Worm (Caenorhabditis elegans) whole organism, young adult: ENCODE measurements around the gene nstp-3.

Experiments
- C06A6.2 ChIP-seq: fragments of 200-800 bp; sonication (Bioruptor generic); conservative IDR thresholded peaks from 2 replicates; pipeline ENCODE4 v1.3.6; 2022; ENCODE audit warnings: missing genetic modification characterization, missing compliant biosample characterization
- F22D6.2 ChIP-seq: sonication (generic microtip); optimal IDR thresholded peaks from 2 replicates; lab custom pipeline; 2016; ENCODE audit warnings: mild to moderate bottlenecking, missing genetic modification characterization, missing compliant biosample characterization
- F39B2.1 ChIP-seq: fragments of 200-800 bp; sonication (Bioruptor generic); IDR thresholded peaks from 2 replicates; pipeline ENCODE4 v1.3.6; 2022; ENCODE audit warnings: missing genetic modification reagents, missing genetic modification characterization, missing compliant biosample characterization
- F55B11.4 ChIP-seq: sonication (generic microtip); optimal IDR thresholded peaks from 2 replicates; lab custom pipeline; 2016; ENCODE audit warnings: missing compliant biosample characterization, missing genetic modification characterization, borderline replicate concordance; ENCODE audit not compliant: insufficient read depth
- K11D2.4 ChIP-seq: fragments of 200-800 bp; sonication (Bioruptor generic); IDR thresholded peaks from 2 replicates; pipeline ENCODE4 v1.3.6; 2022; ENCODE audit warnings: missing genetic modification reagents, missing genetic modification characterization, missing compliant biosample characterization
- K12H6.12 ChIP-seq: fragments of 200-800 bp; sonication (Bioruptor generic); optimal IDR thresholded peaks from 2 replicates; lab custom pipeline; 2018; ENCODE audit warnings: mild to moderate bottlenecking, missing genetic modification characterization, missing compliant biosample characterization
- Y79H2A.3 ChIP-seq: fragments of 200-800 bp; sonication (Bioruptor generic); conservative IDR thresholded peaks from 2 replicates; pipeline ENCODE4 v1.3.6; 2022; ENCODE audit warnings: missing genetic modification reagents, missing genetic modification characterization, missing compliant biosample characterization
- Y95B8A.8 ChIP-seq: fragments of 200-800 bp; sonication (Bioruptor generic); IDR thresholded peaks from 2 replicates; pipeline ENCODE4 v1.3.6; 2022; ENCODE audit warnings: missing genetic modification reagents, missing genetic modification characterization, missing compliant biosample characterization
- ama-1 ChIP-seq, 3 experiments: fragments of 150-350 bp in 1 of 3; sonication (generic microtip) in 2 of 3; optimal IDR thresholded peaks; 2 replicates each; lab custom pipeline; 2014 to 2018; ENCODE audit warnings: missing biosample characterization in 2 of 3, missing genetic modification characterization in 2 of 3, missing genetic modification reagents in 2 of 3
- atf-7 ChIP-seq: sonication (generic microtip); optimal IDR thresholded peaks from 2 replicates; lab custom pipeline; 2017; ENCODE audit warnings: mild to moderate bottlenecking, missing genetic modification characterization, missing compliant biosample characterization
- attf-5 ChIP-seq: fragments of 200-800 bp; sonication (Bioruptor generic); optimal IDR thresholded peaks from 2 replicates; lab custom pipeline; 2018; ENCODE audit warnings: mild to moderate bottlenecking, missing genetic modification characterization, missing compliant biosample characterization
- bed-1 ChIP-seq: fragments of 200-800 bp; sonication (Bioruptor generic); IDR thresholded peaks from 2 replicates; pipeline ENCODE4 v1.3.6; 2022; ENCODE audit warnings: missing genetic modification reagents, missing genetic modification characterization, missing compliant biosample characterization
- ccch-3 ChIP-seq: fragments of 200-800 bp; sonication (Bioruptor generic); optimal IDR thresholded peaks from 2 replicates; lab custom pipeline; 2018; ENCODE audit warnings: mild to moderate bottlenecking, missing genetic modification characterization, missing compliant biosample characterization
- cebp-1 ChIP-seq, 2 experiments: fragments of 200-800 bp in 1 of 2; sonication (Bioruptor generic) in 1 of 2; sonication (generic microtip) in 1 of 2; IDR thresholded peaks in 1 of 2; optimal IDR thresholded peaks in 1 of 2; 2 replicates each; pipeline versions ENCODE4 v1.3.6 to Lab custom; 2017 to 2022; ENCODE audit warnings: missing compliant biosample characterization in 2 of 2, missing genetic modification characterization in 2 of 2, mild to moderate bottlenecking in 1 of 2, missing genetic modification reagents in 1 of 2, moderate library complexity in 1 of 2
- ceh-27 ChIP-seq: fragments of 200-800 bp; sonication (Bioruptor generic); optimal IDR thresholded peaks from 2 replicates; lab custom pipeline; 2018; ENCODE audit warnings: mild to moderate bottlenecking, missing genetic modification characterization, moderate library complexity, missing compliant biosample characterization
- ceh-40 ChIP-seq: fragments of 200-800 bp; sonication (Bioruptor generic); IDR thresholded peaks from 2 replicates; pipeline ENCODE4 v1.3.6; 2022; ENCODE audit warnings: missing genetic modification characterization, missing compliant biosample characterization
- chd-7 ChIP-seq: sonication (generic microtip); optimal IDR thresholded peaks from 2 replicates; lab custom pipeline; 2016; ENCODE audit warnings: mild to moderate bottlenecking, missing genetic modification characterization, moderate library complexity, missing compliant biosample characterization
- die-1 ChIP-seq: sonication (generic microtip); optimal IDR thresholded peaks from 2 replicates; lab custom pipeline; 2016; ENCODE audit warnings: missing genotype, mild to moderate bottlenecking, missing genetic modification characterization, missing compliant biosample characterization
- dpl-1 ChIP-seq: fragments of 150-350 bp; optimal IDR thresholded peaks from 2 replicates; lab custom pipeline; 2014; ENCODE audit warnings: missing biosample characterization, missing genetic modification reagents, missing genetic modification characterization
- egl-44 ChIP-seq: fragments of 200-800 bp; sonication (Bioruptor generic); IDR thresholded peaks from 2 replicates; pipeline ENCODE4 v1.3.6; 2022; ENCODE audit warnings: missing genetic modification reagents, missing genetic modification characterization, missing compliant biosample characterization
- egrh-3 ChIP-seq: fragments of 200-800 bp; sonication (Bioruptor generic); IDR thresholded peaks from 2 replicates; pipeline ENCODE4 v1.3.6; 2022; ENCODE audit warnings: missing genetic modification reagents, missing genetic modification characterization, missing compliant biosample characterization
- him-1 ChIP-seq: sonication (generic microtip); optimal IDR thresholded peaks from 2 replicates; lab custom pipeline; 2016; ENCODE audit warnings: missing genotype, missing genetic modification reagents, missing genetic modification characterization, missing compliant biosample characterization
- hmg-1.2 ChIP-seq: fragments of 200-800 bp; sonication (Bioruptor generic); IDR thresholded peaks from 2 replicates; pipeline ENCODE4 v1.3.6; 2022; ENCODE audit warnings: missing genetic modification reagents, missing genetic modification characterization, missing compliant biosample characterization
- hmg-20 ChIP-seq: fragments of 200-800 bp; sonication (Bioruptor generic); IDR thresholded peaks from 2 replicates; pipeline ENCODE4 v1.3.6; 2022; ENCODE audit warnings: missing genetic modification reagents, missing genetic modification characterization, missing compliant biosample characterization
- lag-1 ChIP-seq: fragments of 200-800 bp; sonication (Bioruptor generic); IDR thresholded peaks from 2 replicates; pipeline ENCODE4 v1.3.6; 2022; ENCODE audit warnings: missing genetic modification reagents, missing genetic modification characterization, missing compliant biosample characterization
- let-526 ChIP-seq: fragments of 200-800 bp; sonication (Bioruptor generic); IDR thresholded peaks from 2 replicates; pipeline ENCODE4 v1.3.6; 2022; ENCODE audit warnings: missing genetic modification reagents, missing genetic modification characterization, missing compliant biosample characterization
- lin-26 ChIP-seq: fragments of 200-800 bp; sonication (Bioruptor generic); IDR thresholded peaks from 2 replicates; pipeline ENCODE4 v1.3.6; 2022; ENCODE audit warnings: missing genetic modification reagents, missing genetic modification characterization, missing compliant biosample characterization
- lin-40 ChIP-seq: sonication (generic microtip); optimal IDR thresholded peaks from 2 replicates; lab custom pipeline; 2016; ENCODE audit warnings: missing genetic modification characterization, mild to moderate bottlenecking, missing compliant biosample characterization, missing genotype, missing genetic modification reagents
- lir-1 ChIP-seq: fragments of 200-800 bp; sonication (Bioruptor generic); conservative IDR thresholded peaks from 2 replicates; pipeline ENCODE4 v1.3.6; 2022; ENCODE audit warnings: missing genetic modification reagents, missing genetic modification characterization, missing compliant biosample characterization
- madf-10 ChIP-seq: sonication (generic microtip); optimal IDR thresholded peaks from 2 replicates; lab custom pipeline; 2016; ENCODE audit warnings: mild to moderate bottlenecking, missing genetic modification characterization, missing compliant biosample characterization
- madf-3 ChIP-seq: fragments of 200-800 bp; sonication (Bioruptor generic); IDR thresholded peaks from 2 replicates; pipeline ENCODE4 v1.3.6; 2022; ENCODE audit warnings: missing genetic modification reagents, missing genetic modification characterization, missing compliant biosample characterization
- madf-8 ChIP-seq: fragments of 200-800 bp; sonication (Bioruptor generic); conservative IDR thresholded peaks from 2 replicates; pipeline ENCODE4 v1.3.6; 2022; ENCODE audit warnings: missing genetic modification reagents, missing genetic modification characterization, missing compliant biosample characterization
- nfya-1 ChIP-seq: sonication (generic microtip); optimal IDR thresholded peaks from 2 replicates; lab custom pipeline; 2017; ENCODE audit warnings: antibody characterized with exemption, missing compliant biosample characterization, missing genetic modification characterization, borderline replicate concordance; ENCODE audit not compliant: insufficient read depth
- nfyb-1 ChIP-seq: fragments of 200-800 bp; sonication (Bioruptor generic); IDR thresholded peaks from 2 replicates; pipeline ENCODE4 v1.3.6; 2022; ENCODE audit warnings: missing genetic modification reagents, missing genetic modification characterization, missing compliant biosample characterization
- nhr-80 ChIP-seq: sonication (generic microtip); optimal IDR thresholded peaks from 2 replicates; lab custom pipeline; 2016; ENCODE audit warnings: missing genetic modification characterization, missing compliant biosample characterization
- pbrm-1 ChIP-seq: fragments of 200-800 bp; sonication (Bioruptor generic); IDR thresholded peaks from 2 replicates; pipeline ENCODE4 v1.3.6; 2022; ENCODE audit warnings: missing genetic modification reagents, missing genetic modification characterization, missing compliant biosample characterization
- rcor-1 ChIP-seq: fragments of 200-800 bp; sonication (Bioruptor generic); IDR thresholded peaks from 2 replicates; pipeline ENCODE4 v1.3.6; 2022; ENCODE audit warnings: missing genetic modification reagents, missing genetic modification characterization, missing compliant biosample characterization
- sdz-38 ChIP-seq: sonication (generic microtip); optimal IDR thresholded peaks from 2 replicates; lab custom pipeline; 2016; ENCODE audit warnings: missing genotype, missing genetic modification characterization, missing compliant biosample characterization
- sea-2 ChIP-seq: fragments of 200-800 bp; sonication (Bioruptor generic); IDR thresholded peaks from 2 replicates; pipeline ENCODE4 v1.3.6; 2022; ENCODE audit warnings: missing genetic modification characterization, missing compliant biosample characterization
- snpc-4 ChIP-seq, 5 experiments: fragments of 150-350 bp in 1 of 5; sonication (generic microtip) in 4 of 5; optimal IDR thresholded peaks; 2 replicates each; lab custom pipeline; 2014 to 2018; ENCODE audit warnings: missing genetic modification characterization in 5 of 5, missing biosample characterization in 3 of 5, antibody characterized with exemption in 2 of 5, mild to moderate bottlenecking in 2 of 5, missing compliant biosample characterization in 2 of 5, missing genotype in 2 of 5, moderate library complexity in 2 of 5, missing genetic modification reagents in 1 of 5
- tlf-1 ChIP-seq: fragments of 200-800 bp; sonication (Bioruptor generic); optimal IDR thresholded peaks from 2 replicates; lab custom pipeline; 2018; ENCODE audit warnings: mild to moderate bottlenecking, missing genetic modification characterization, missing compliant biosample characterization
- ztf-18 ChIP-seq: sonication (generic microtip); optimal IDR thresholded peaks from 2 replicates; lab custom pipeline; 2016; ENCODE audit warnings: missing genotype, mild to moderate bottlenecking, missing genetic modification characterization, missing compliant biosample characterization
- ztf-25 ChIP-seq: fragments of 200-800 bp; sonication (Bioruptor generic); IDR thresholded peaks from 2 replicates; pipeline ENCODE4 v1.3.6; 2022; ENCODE audit warnings: missing genetic modification reagents, missing genetic modification characterization, missing compliant biosample characterization
- ztf-26 ChIP-seq: sonication (generic microtip); optimal IDR thresholded peaks from 2 replicates; lab custom pipeline; 2017; ENCODE audit warnings: missing genetic modification characterization, missing compliant biosample characterization
- ztf-6 ChIP-seq: fragments of 200-800 bp; sonication (Bioruptor generic); IDR thresholded peaks from 2 replicates; pipeline ENCODE4 v1.3.6; 2022; ENCODE audit warnings: missing genetic modification reagents, missing genetic modification characterization, missing compliant biosample characterization

The nstp-3 gene

DNA sequence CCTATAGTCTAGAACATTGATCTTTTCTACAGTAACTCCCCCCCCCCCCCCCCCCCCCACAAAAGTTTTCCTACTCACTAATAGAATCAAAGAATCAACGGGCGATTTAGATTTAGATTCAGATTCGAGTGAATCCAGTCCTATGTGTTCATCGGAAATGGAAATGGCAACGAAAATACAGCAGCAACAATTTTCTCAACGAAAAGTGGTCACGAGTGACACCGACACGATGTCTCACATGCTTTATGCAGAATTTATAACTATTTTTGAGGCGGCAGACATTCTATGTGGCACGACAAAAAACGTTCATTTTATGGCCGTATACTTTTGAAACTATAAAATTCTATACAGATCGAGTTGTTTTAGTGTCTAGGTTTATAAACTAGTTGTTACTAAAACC, 47.1 kb upstream of the nstp-3 start:
- TF ChIP-seq F55B11.4 (tag; lab: Kevin White, UChicago) (no peak), egrh-3 (GFP tag; lab: Robert Waterston, UW) (0 out of 2 replicates have a peak, but pooled peaks have one; percentile 19), nfya-1 (no peak), K11D2.4 (GFP tag; lab: Robert Waterston, UW) (0 out of 2 replicates have a peak, but pooled peaks have one; percentile 17), ceh-40 (GFP tag; lab: Robert Waterston, UW) (no peak), lag-1 (no peak), ztf-18 (no peak), F39B2.1 (GFP tag; lab: Robert Waterston, UW) (no peak)

DNA sequence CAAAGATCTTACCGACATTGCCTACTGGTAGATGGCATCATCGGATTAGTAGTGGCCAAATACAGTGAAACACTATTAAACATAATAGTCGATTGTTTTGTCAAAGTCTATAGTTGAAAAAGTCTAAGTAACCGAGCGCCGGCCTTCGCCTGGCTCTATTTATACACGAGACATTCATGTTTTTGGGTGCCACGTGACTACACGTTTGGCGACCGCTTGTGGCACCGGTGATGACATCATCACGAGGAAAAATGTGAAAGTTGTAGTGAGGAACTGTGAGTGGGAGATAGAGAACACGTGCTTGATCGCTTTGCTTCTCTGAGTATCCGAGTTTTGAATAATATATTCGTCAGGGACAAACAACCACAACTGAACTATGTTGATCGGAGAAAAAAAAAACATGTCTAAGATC, 46.3 kb upstream of the nstp-3 start:
- TF ChIP-seq lin-40 (tag; lab: Kevin White, UChicago) (peak; percentile 74), attf-5 (peak; percentile 36), bed-1 (GFP tag; lab: Robert Waterston, UW) (no peak), hmg-20 (GFP tag; lab: Robert Waterston, UW) (no peak), Y95B8A.8 (GFP tag; lab: Robert Waterston, UW) (peak; percentile 60; the same call in 1 of the 2 replicates), egl-44 (GFP tag; lab: Robert Waterston, UW) (peak; percentile 79), madf-10 (tag; lab: Kevin White, UChicago) (no peak), sdz-38 (no peak), him-1 (tag; lab: Kevin White, UChicago) (no peak), madf-8 (GFP tag; lab: Robert Waterston, UW) (no peak), rcor-1 (GFP tag; lab: Robert Waterston, UW) (peak; percentile 49; the same call in 1 of the 2 replicates), snpc-4 (GFP tag; optimal IDR thresholded peaks at IDR 0.05; lab: Kevin White, UChicago) (no peak), snpc-4 (tag; optimal IDR thresholded peaks at IDR 0.05; lab: Kevin White, UChicago) (peak in 2 of 4 experiments; percentile 26 to 47), ccch-3 (GFP tag; lab: Kevin White, UChicago) (no peak), ama-1 (optimal IDR thresholded peaks at IDR 0.05; lab: Kevin White, UChicago) (peak; percentile 69), ama-1 (GFP tag; optimal IDR thresholded peaks at IDR 0.05; lab: Kevin White, UChicago) (no peak), lin-26 (peak; percentile 52; the same call in 1 of the 2 replicates), pbrm-1 (GFP tag; lab: Robert Waterston, UW) (0 out of 2 replicates have a peak, but pooled peaks have one; percentile 48), ztf-6 (GFP tag; lab: Robert Waterston, UW) (no peak), nfyb-1 (peak; percentile 70), lir-1 (GFP tag; lab: Robert Waterston, UW) (0 out of 2 replicates have a peak, but pooled peaks have one; percentile 23), K12H6.12 (tag; lab: Kevin White, UChicago) (peak; percentile 17), ceh-27 (GFP tag; lab: Kevin White, UChicago) (peak; percentile 58), atf-7 (tag; lab: Kevin White, UChicago) (peak; percentile 64), F22D6.2 (peak; percentile 68), hmg-1.2 (GFP tag; lab: Robert Waterston, UW) (peak; percentile 20; the same call in 1 of the 2 replicates), tlf-1 (peak; percentile 25), madf-3 (GFP tag; lab: Robert Waterston, UW) (0 out of 2 replicates have a peak, but pooled peaks have one; percentile 10), ztf-25 (GFP tag; lab: Robert Waterston, UW) (no peak), egrh-3 (GFP tag; lab: Robert Waterston, UW) (no peak), dpl-1 (GFP tag; lab: Kevin White, UChicago) (no peak), die-1 (tag; lab: Kevin White, UChicago) (peak; percentile 25), nhr-80 (tag; lab: Kevin White, UChicago) (peak; percentile 17), K11D2.4 (GFP tag; lab: Robert Waterston, UW) (peak; percentile 82), cebp-1 (GFP tag; IDR thresholded peaks at IDR 0.05; lab: Robert Waterston, UW) (peak; percentile 58; the same call in 1 of the 2 replicates), cebp-1 (tag; optimal IDR thresholded peaks at IDR 0.05; lab: Kevin White, UChicago) (peak; percentile 79), Y79H2A.3 (no peak), chd-7 (tag; lab: Kevin White, UChicago) (peak; percentile 51), C06A6.2 (peak; percentile 56), ztf-26 (peak; percentile 42), sea-2 (0 out of 2 replicates have a peak, but pooled peaks have one; percentile 38), let-526 (GFP tag; lab: Robert Waterston, UW) (peak; percentile 67; the same call in 1 of the 2 replicates)
